Fruit fly (Drosophila melanogaster) whole organism, prepupa: ENCODE data around the gene HLH3B.

Experiments used
- CG11762 ChIP-seq: fragments of 200-800 bp; sonication (Bioruptor generic); optimal IDR thresholded peaks from 3 replicates; lab custom pipeline; 2016; ENCODE audit warnings: missing biosample characterization, missing genetic modification characterization; ENCODE audit not compliant: insufficient read depth
- CG16779 ChIP-seq: fragments of 200-800 bp; sonication (Bioruptor generic); optimal IDR thresholded peaks from 3 replicates; lab custom pipeline; 2017; ENCODE audit warnings: missing biosample characterization, mild to moderate bottlenecking, missing genetic modification characterization
- Eip93F ChIP-seq: fragments of 200-800 bp; sonication (Bioruptor generic); optimal IDR thresholded peaks from 2 replicates; lab custom pipeline; 2016; ENCODE audit warnings: missing biosample characterization, mild to moderate bottlenecking, missing genetic modification characterization
- Lpt ChIP-seq: fragments of 200-800 bp; sonication (Bioruptor generic); optimal IDR thresholded peaks from 3 replicates; lab custom pipeline; 2016; ENCODE audit warnings: missing biosample characterization, missing genetic modification characterization
- Met ChIP-seq: fragments of 200-800 bp; sonication (Bioruptor generic); optimal IDR thresholded peaks from 3 replicates; lab custom pipeline; 2016; ENCODE audit warnings: missing biosample characterization, missing genetic modification characterization
- Sox102F ChIP-seq: fragments of 200-800 bp; sonication (Bioruptor generic); optimal IDR thresholded peaks from 2 replicates; lab custom pipeline; 2016; ENCODE audit warnings: missing biosample characterization, mild to moderate bottlenecking, missing genetic modification characterization
- Sox14 ChIP-seq: fragments of 200-800 bp; sonication (Bioruptor generic); optimal IDR thresholded peaks from 3 replicates; lab custom pipeline; 2016; ENCODE audit warnings: missing biosample characterization, missing genetic modification characterization
- achi ChIP-seq: fragments of 200-800 bp; sonication (Bioruptor generic); optimal IDR thresholded peaks from 3 replicates; lab custom pipeline; 2016; ENCODE audit warnings: missing biosample characterization, missing genetic modification characterization
- acj6 ChIP-seq: fragments of 200-800 bp; sonication (Bioruptor generic); optimal IDR thresholded peaks from 3 replicates; lab custom pipeline; 2016; ENCODE audit warnings: missing biosample characterization, missing genetic modification characterization
- dac ChIP-seq: fragments of 200-800 bp; sonication (Bioruptor generic); optimal IDR thresholded peaks from 2 replicates; lab custom pipeline; 2017; ENCODE audit warnings: missing biosample characterization, mild to moderate bottlenecking, missing genetic modification characterization
- eg ChIP-seq: fragments of 200-800 bp; sonication (Bioruptor generic); IDR thresholded peaks from 3 replicates; pipeline ENCODE4 v1.3.6; 2022; ENCODE audit warnings: missing biosample characterization, missing genetic modification characterization
- net ChIP-seq: fragments of 200-800 bp; sonication (Bioruptor generic); optimal IDR thresholded peaks from 3 replicates; lab custom pipeline; 2016; ENCODE audit warnings: missing biosample characterization, missing genetic modification characterization
- spab ChIP-seq: fragments of 200-800 bp; sonication (Bioruptor generic); optimal IDR thresholded peaks from 2 replicates; lab custom pipeline; 2017; ENCODE audit warnings: missing biosample characterization, mild to moderate bottlenecking, missing genetic modification characterization, missing genetic modification reagents

dm6 chrX:2682832-2683231, 1.3 kb upstream of the HLH3B start, which contains the start of gene CG2652:
- no peak for TF ChIP-seq Sox14
- TF ChIP-seq CG11762 = no peak
- TF ChIP-seq Lpt = no peak
- no peak for TF ChIP-seq dac (GFP tag; lab: Kevin White, UChicago)
- no peak for TF ChIP-seq achi
- no peak for TF ChIP-seq spab (GFP tag; lab: Kevin White, UChicago)
- TF ChIP-seq eg = no peak
- TF ChIP-seq net (GFP tag; lab: Kevin White, UChicago) = no peak
- TF ChIP-seq Sox102F (GFP tag; lab: Kevin White, UChicago) = no peak
- TF ChIP-seq Met (GFP tag; lab: Kevin White, UChicago) = no peak
- TF ChIP-seq CG16779 (tag; lab: Kevin White, UChicago) = no peak
- no peak for TF ChIP-seq Eip93F
- no peak for TF ChIP-seq acj6
